Worm (Caenorhabditis elegans) whole organism, early embryonic: ENCODE data around the gene K09B3.1.

ENCODE experiments used
- F13C5.2 ChIP-seq: sonication (generic microtip); optimal IDR thresholded peaks from 2 replicates; lab custom pipeline; 2017; ENCODE audit warnings: mild to moderate bottlenecking, missing genetic modification characterization, inconsistent platforms, missing compliant biosample characterization
- aly-1 ChIP-seq: sonication (generic microtip); optimal IDR thresholded peaks from 2 replicates; lab custom pipeline; 2016; ENCODE audit warnings: missing genetic modification characterization, missing compliant biosample characterization
- ama-1 ChIP-seq: fragments of 150-350 bp; optimal IDR thresholded peaks from 2 replicates; lab custom pipeline; 2014
- ceh-13 ChIP-seq: fragments of 200-800 bp; sonication (Bioruptor generic); optimal IDR thresholded peaks from 2 replicates; lab custom pipeline; 2018; ENCODE audit warnings: mild to moderate bottlenecking, missing genetic modification characterization, missing compliant biosample characterization
- flt-1 ChIP-seq: fragments of 200-800 bp; sonication (Bioruptor generic); IDR thresholded peaks from 2 replicates; pipeline ENCODE4 v1.3.6; 2022; ENCODE audit warnings: missing genetic modification characterization, missing compliant biosample characterization
- hmg-4 ChIP-seq: fragments of 200-800 bp; sonication (Bioruptor generic); optimal IDR thresholded peaks from 2 replicates; lab custom pipeline; 2018; ENCODE audit warnings: mild to moderate bottlenecking, missing genetic modification characterization, missing compliant biosample characterization
- tbx-37 ChIP-seq: fragments of 200-800 bp; sonication (Bioruptor generic); conservative IDR thresholded peaks from 2 replicates; pipeline ENCODE4 v1.3.6; 2022; ENCODE audit warnings: missing genetic modification reagents, missing genetic modification characterization, missing compliant biosample characterization

DNA sequence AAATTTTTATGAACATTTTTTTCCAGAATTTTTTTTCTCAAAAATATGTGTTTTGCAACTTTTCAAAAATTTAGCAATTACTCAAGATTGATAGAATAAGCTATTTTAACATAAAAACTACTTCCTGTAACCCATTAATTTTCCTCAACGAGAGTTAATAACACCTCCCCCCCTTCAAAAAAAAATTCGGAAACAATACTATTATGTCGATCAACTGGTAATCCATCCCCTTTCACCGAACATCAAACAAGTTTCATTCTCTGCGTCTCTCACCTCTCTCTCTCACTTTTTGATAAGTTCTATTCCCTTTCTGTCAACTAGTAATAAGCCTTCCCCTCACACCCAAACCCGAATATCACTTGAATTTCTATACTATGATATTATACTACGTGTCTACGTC lies 10.6 kb upstream of the K09B3.1 start, which contains the start of gene glct-6:
- TF ChIP-seq ama-1 (lab: Kevin White, UChicago) (no peak), F13C5.2 (tag; lab: Kevin White, UChicago) (no peak), aly-1 (tag; lab: Kevin White, UChicago) (no peak), tbx-37 (GFP tag; lab: Robert Waterston, UW) (no peak), hmg-4 (GFP tag; lab: Kevin White, UChicago) (no peak), ceh-13 (GFP tag; lab: Kevin White, UChicago) (no peak), flt-1 (GFP tag; lab: Robert Waterston, UW) (no peak)
